Fruit fly (Drosophila melanogaster) whole organism, pupa: Measurements from ENCODE around the gene TfIIEalpha.
A peak's percentile ranks its signal among the peaks of the same experiment; 100 is the strongest.

ENCODE experiments used
- CG10348 ChIP-seq: fragments of 200-800 bp; sonication (Bioruptor generic); IDR thresholded peaks from 2 replicates; pipeline ENCODE4 v1.3.6; 2022; ENCODE audit warnings: missing biosample characterization, missing genetic modification characterization
- CG12605 ChIP-seq: fragments of 200-800 bp; sonication (Bioruptor generic); IDR thresholded peaks from 2 replicates; pipeline ENCODE4 v1.3.6; 2022; ENCODE audit warnings: missing biosample characterization, missing genetic modification characterization
- CG13204 ChIP-seq: fragments of 200-800 bp; sonication (Bioruptor generic); optimal IDR thresholded peaks from 2 replicates; lab custom pipeline; 2018; ENCODE audit warnings: missing biosample characterization, mild to moderate bottlenecking, missing genetic modification characterization, moderate library complexity
- CG14655 ChIP-seq: fragments of 200-800 bp; sonication (Bioruptor generic); optimal IDR thresholded peaks from 3 replicates; lab custom pipeline; 2017; ENCODE audit warnings: mild to moderate bottlenecking, missing biosample characterization, missing genetic modification reagents, missing genetic modification characterization
- CG15710 ChIP-seq: fragments of 200-800 bp; sonication (Bioruptor generic); optimal IDR thresholded peaks from 2 replicates; lab custom pipeline; 2018; ENCODE audit warnings: missing biosample characterization, mild to moderate bottlenecking, missing genetic modification characterization, moderate library complexity
- CG17806 ChIP-seq: fragments of 200-800 bp; sonication (Bioruptor generic); optimal IDR thresholded peaks from 2 replicates; lab custom pipeline; 2018; ENCODE audit warnings: missing biosample characterization, mild to moderate bottlenecking, missing genetic modification characterization, moderate library complexity
- CG32121 ChIP-seq: fragments of 200-800 bp; sonication (Bioruptor generic); IDR thresholded peaks from 2 replicates; pipeline ENCODE4 v1.3.6; 2022; ENCODE audit warnings: missing biosample characterization, missing genetic modification characterization
- CG34367 ChIP-seq: fragments of 200-800 bp; sonication (Bioruptor generic); optimal IDR thresholded peaks from 2 replicates; lab custom pipeline; 2018; ENCODE audit warnings: missing biosample characterization, mild to moderate bottlenecking, missing genetic modification characterization
- CG4496 ChIP-seq: fragments of 200-800 bp; sonication (Bioruptor generic); IDR thresholded peaks from 3 replicates; pipeline ENCODE4 v1.3.6; 2022; ENCODE audit warnings: missing biosample characterization, missing genetic modification characterization
- CG8159 ChIP-seq: fragments of 200-800 bp; sonication (Bioruptor generic); optimal IDR thresholded peaks from 3 replicates; lab custom pipeline; 2018; ENCODE audit warnings: missing biosample characterization, mild to moderate bottlenecking, missing genetic modification characterization, moderate library complexity
- CG8301 ChIP-seq: fragments of 200-800 bp; sonication (Bioruptor generic); optimal IDR thresholded peaks from 2 replicates; lab custom pipeline; 2018; ENCODE audit warnings: missing biosample characterization, mild to moderate bottlenecking, missing genetic modification characterization
- CG9948 ChIP-seq: fragments of 200-800 bp; sonication (Bioruptor generic); optimal IDR thresholded peaks from 2 replicates; lab custom pipeline; 2018; ENCODE audit warnings: missing biosample characterization, mild to moderate bottlenecking, missing genetic modification characterization, moderate library complexity
- D1 ChIP-seq: fragments of 200-800 bp; sonication (Bioruptor generic); optimal IDR thresholded peaks from 2 replicates; lab custom pipeline; 2018; ENCODE audit warnings: missing biosample characterization, mild to moderate bottlenecking, missing genetic modification characterization, moderate library complexity
- EcR ChIP-seq: fragments of 200-800 bp; sonication (Bioruptor generic); optimal IDR thresholded peaks from 3 replicates; lab custom pipeline; 2019; ENCODE audit warnings: missing biosample characterization, missing genetic modification characterization, mild to moderate bottlenecking, moderate library complexity, missing genetic modification reagents
- Ets98B ChIP-seq: fragments of 200-800 bp; sonication (Bioruptor generic); IDR thresholded peaks from 2 replicates; pipeline ENCODE4 v1.3.6; 2022; ENCODE audit warnings: missing biosample characterization, missing genetic modification characterization
- Pif1A ChIP-seq: fragments of 200-800 bp; sonication (Bioruptor generic); optimal IDR thresholded peaks from 3 replicates; lab custom pipeline; 2016; ENCODE audit warnings: missing biosample characterization, missing genetic modification characterization
- Pif1B ChIP-seq: fragments of 200-800 bp; sonication (Bioruptor generic); optimal IDR thresholded peaks from 3 replicates; lab custom pipeline; 2016; ENCODE audit warnings: missing biosample characterization, missing genetic modification characterization
- Snoo ChIP-seq: fragments of 200-800 bp; sonication (Bioruptor generic); optimal IDR thresholded peaks from 3 replicates; lab custom pipeline; 2017; ENCODE audit warnings: missing biosample characterization, mild to moderate bottlenecking, missing genetic modification characterization, inconsistent platforms
- fd96Ca ChIP-seq: fragments of 200-800 bp; sonication (Bioruptor generic); IDR thresholded peaks from 3 replicates; pipeline ENCODE4 v1.3.6; 2022; ENCODE audit warnings: missing biosample characterization, missing genetic modification characterization
- gl ChIP-seq: fragments of 200-800 bp; sonication (Bioruptor generic); optimal IDR thresholded peaks from 2 replicates; lab custom pipeline; 2018; ENCODE audit warnings: missing biosample characterization, mild to moderate bottlenecking, missing genetic modification characterization
- rn ChIP-seq: fragments of 200-800 bp; sonication (Bioruptor generic); IDR thresholded peaks from 2 replicates; pipeline ENCODE4 v1.3.6; 2022; ENCODE audit warnings: missing biosample characterization, missing genetic modification characterization

The TfIIEalpha gene

DNA sequence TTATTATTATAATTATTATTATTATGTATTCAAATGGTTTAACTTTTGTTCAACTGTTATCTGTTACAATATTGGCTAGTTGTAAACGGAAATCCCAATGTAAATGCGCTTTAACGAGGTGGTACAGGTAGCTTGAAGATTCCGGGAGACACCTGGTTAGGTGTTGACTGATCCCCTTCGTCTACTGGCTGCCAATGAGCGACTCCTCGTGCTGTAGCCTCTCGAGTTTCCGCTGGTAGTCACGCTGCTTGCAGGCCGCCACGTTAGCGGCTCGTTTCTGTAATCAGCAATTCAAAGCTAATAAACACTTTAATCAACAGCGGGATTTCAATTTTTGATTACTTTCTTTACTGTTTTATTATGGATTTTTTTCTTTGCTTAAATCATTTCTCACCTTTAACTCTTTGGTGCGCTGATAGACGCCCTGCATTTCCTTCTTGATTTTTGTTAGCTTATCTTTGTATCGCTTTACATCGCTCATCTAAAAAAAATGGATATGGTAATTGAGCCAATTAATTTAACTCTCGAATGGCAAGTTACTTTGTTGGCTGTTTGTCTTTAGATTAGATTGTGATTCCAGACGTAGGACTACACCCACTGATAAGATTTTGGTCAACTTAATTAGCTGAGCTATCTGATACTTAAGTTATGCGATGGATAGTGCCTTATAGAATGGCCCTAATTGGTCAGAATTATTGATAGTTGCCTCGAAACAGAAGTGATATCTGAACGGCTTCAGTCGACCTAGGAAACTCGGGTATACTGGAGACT lies 8.2 kb downstream of the TfIIEalpha start:
- TF ChIP-seq D1 (tag; lab: Kevin White, UChicago) (no peak), CG8301 (tag; lab: Kevin White, UChicago) (no peak), CG14655 (GFP tag; lab: Kevin White, UChicago) (no peak), CG8159 (tag; lab: Kevin White, UChicago) (no peak), CG15710 (tag; lab: Kevin White, UChicago) (no peak), gl (no peak), CG13204 (GFP tag; lab: Kevin White, UChicago) (no peak), Ets98B (GFP tag; lab: Robert Waterston, UW) (no peak), Pif1A (GFP tag; lab: Kevin White, UChicago) (no peak), CG17806 (tag; lab: Kevin White, UChicago) (no peak), Snoo (tag; lab: Kevin White, UChicago) (no peak)

DNA sequence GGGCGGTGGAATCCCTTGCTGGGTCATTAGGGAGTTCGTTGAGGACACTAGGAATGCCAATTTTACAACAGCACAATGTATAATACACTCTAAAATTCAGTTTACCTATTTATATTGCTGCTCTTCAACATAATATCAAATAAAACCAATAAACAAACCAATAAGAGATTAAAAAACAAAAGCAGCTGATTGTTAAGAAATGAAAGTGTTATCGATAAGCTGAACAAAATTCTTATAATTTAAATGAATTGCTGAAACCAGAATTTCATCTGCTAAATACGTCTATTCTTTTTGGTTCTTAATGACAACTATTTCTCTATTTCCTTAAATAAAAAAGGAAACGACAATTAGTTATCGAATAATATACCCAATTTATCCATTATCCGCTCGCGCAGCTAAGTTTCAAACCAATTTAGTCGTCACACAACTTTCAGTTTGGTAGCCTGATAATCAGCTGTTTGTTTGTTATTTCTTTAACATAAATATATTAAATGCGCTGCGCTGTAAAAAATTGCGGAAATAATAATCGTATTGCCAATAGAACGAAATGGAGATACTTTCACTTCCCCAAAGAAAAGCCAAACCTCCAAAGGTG lies 9.5 kb downstream of the TfIIEalpha start, which contains the start of the genes Pldn and CG14135:
Gene Pldn, minus strand, starts transcription at position 197 of the 595 bp plus-strand sequence.
Gene CG14135, plus strand, starts transcription at position 369 of the 595 bp plus-strand sequence.
- peak; percentile 12 for TF ChIP-seq D1 (tag; lab: Kevin White, UChicago)
- TF ChIP-seq CG4496: no peak

DNA sequence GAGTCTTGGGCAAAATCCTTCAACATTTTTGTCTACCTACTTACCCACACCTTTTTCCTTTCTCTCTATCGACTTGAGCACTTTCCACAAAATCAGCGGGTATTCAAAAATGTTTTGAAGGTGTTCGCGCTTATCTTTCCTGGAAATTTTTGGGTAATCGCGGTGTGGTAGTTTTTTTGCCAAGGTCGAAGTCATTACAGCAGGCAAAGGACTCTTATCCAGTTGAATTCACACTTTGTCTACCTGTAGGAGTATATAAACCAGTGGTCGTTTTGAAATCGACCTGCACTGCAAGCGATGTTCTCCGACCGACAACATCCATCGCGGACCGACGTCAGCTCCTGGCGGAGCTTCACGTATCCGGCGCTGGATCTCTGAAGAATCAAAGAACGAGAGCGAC lies 11.0 kb downstream of the TfIIEalpha start:
- TF ChIP-seq CG8159 (tag; lab: Kevin White, UChicago) (no peak), gl (no peak), CG12605 (no peak), Pif1A (GFP tag; lab: Kevin White, UChicago) (no peak)
- TF ChIP-seq, all 21 proteins: peak for 0

DNA sequence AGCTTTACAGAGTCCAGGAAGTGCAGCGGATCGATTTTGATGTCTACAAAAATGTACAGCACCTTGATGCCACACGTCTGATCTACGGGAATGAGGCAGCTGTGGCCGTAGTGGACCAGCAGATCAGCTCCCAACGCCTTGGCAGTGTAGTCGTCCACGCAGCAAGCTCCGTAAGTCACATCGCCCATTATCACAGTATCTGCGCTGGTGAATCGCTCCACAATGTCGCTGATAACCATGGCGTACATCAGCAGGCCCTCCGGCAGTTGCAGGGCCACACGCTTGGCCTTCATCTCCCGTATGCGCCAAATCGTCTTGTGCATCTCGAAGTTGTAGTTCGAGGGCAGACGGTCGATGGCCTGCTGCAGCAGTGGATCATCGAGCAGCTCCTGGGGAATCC lies 13.2 kb downstream of the TfIIEalpha start:
- TF ChIP-seq CG17806 (tag; lab: Kevin White, UChicago) (no peak), EcR (GFP tag; lab: Kevin White, UChicago) (peak; percentile 38)

DNA sequence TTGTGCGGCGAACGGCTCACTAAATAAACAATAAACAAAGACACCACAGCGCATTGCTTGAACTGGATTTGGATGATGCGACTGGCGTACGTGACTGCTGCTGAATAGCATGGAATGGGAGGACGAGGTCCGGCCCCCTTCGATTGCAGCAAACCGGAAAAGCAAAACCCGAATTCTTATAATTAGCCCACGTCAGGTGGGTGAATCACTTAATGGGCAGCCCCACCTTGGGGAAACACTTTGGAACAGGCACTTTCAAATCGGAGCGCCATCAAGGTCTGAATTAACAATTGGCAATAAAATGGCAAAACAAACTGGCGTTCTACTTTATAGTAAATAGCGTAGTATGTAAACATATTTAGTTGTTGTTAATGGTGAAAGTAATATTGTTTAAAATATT lies 14.0 kb downstream of the TfIIEalpha start:
- TF ChIP-seq Snoo (tag; lab: Kevin White, UChicago) (no peak), Pif1B (GFP tag; lab: Kevin White, UChicago) (no peak), gl (no peak), CG32121 (GFP tag; lab: Robert Waterston, UW) (no peak), CG13204 (GFP tag; lab: Kevin White, UChicago) (no peak), CG8301 (tag; lab: Kevin White, UChicago) (no peak), Pif1A (GFP tag; lab: Kevin White, UChicago) (no peak), CG14655 (GFP tag; lab: Kevin White, UChicago) (no peak), CG34367 (tag; lab: Kevin White, UChicago) (no peak), CG17806 (tag; lab: Kevin White, UChicago) (no peak), CG15710 (tag; lab: Kevin White, UChicago) (no peak), rn (GFP tag; lab: Robert Waterston, UW) (no peak), D1 (tag; lab: Kevin White, UChicago) (no peak), CG12605 (no peak), EcR (GFP tag; lab: Kevin White, UChicago) (no peak)
- TF ChIP-seq, all 21 proteins: peak for 0

DNA sequence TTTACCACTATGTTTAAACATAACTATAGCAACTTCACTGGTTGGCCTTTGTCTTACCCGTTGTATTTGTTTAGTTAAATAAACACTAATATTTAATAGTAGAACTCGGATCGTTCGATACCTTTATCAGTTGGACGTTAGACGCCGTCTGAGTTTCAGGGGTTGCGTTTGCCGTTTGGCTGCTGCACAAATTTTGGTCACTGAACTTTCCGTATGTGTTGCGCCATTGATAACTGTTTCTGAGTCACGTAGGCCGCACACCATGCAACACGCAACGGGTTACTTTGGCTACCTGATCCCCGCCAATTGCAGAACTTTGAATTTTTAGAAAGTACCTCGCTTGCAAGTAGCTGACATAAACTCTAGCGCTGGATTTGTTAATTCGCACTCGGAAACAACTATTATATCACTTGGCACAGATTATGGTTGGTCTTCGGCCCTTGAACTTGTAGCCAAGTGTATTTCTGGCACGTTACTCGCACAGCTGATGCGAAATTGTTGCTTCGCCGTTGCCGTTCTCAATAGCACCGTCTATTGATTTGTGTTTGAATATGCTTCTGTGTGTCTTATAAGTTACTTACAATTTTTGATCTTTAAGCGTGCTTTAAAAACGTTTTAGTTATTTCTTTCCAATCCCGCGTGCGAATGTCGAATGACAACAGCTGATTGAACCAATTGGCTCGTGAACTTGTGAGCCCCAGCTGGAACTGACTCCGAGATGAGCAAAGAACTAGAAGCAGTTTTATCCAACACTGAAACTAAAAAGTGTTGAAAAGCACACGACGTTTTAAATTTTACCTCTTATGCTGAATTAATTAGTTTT lies 14.7 kb downstream of the TfIIEalpha start, which contains the start of gene Dph1:
Gene Dph1, minus strand, starts transcription at position 670 of the 823 bp plus-strand sequence.
- peak; percentile 91 for TF ChIP-seq Pif1B (GFP tag; lab: Kevin White, UChicago)
- TF ChIP-seq CG34367 (tag; lab: Kevin White, UChicago): peak; percentile 92
- peak; percentile 95 for TF ChIP-seq Ets98B (GFP tag; lab: Robert Waterston, UW)
- TF ChIP-seq Snoo (tag; lab: Kevin White, UChicago): peak; percentile 90
- peak; percentile 87 for TF ChIP-seq gl
- TF ChIP-seq CG10348: peak; percentile 63
- peak; percentile 98 for TF ChIP-seq CG4496
- peak; percentile 96 for TF ChIP-seq CG32121 (GFP tag; lab: Robert Waterston, UW)
- TF ChIP-seq CG9948 (tag; lab: Kevin White, UChicago): peak; percentile 88
- TF ChIP-seq CG15710 (tag; lab: Kevin White, UChicago): peak; percentile 86
- peak; percentile 95 for TF ChIP-seq CG14655 (GFP tag; lab: Kevin White, UChicago)
- peak; percentile 95 for TF ChIP-seq CG8301 (tag; lab: Kevin White, UChicago)
- TF ChIP-seq CG13204 (GFP tag; lab: Kevin White, UChicago): no peak
- TF ChIP-seq rn (GFP tag; lab: Robert Waterston, UW): peak; percentile 82
- peak; percentile 94 for TF ChIP-seq CG17806 (tag; lab: Kevin White, UChicago)
- peak; percentile 93 for TF ChIP-seq EcR (GFP tag; lab: Kevin White, UChicago)
- TF ChIP-seq CG12605: peak; percentile 92
- TF ChIP-seq D1 (tag; lab: Kevin White, UChicago): peak; percentile 72
- TF ChIP-seq Pif1A (GFP tag; lab: Kevin White, UChicago): peak; percentile 95
- peak; percentile 97 for TF ChIP-seq fd96Ca
- peak; percentile 91 for TF ChIP-seq CG8159 (tag; lab: Kevin White, UChicago)
